Worm (Caenorhabditis elegans) whole organism, L1 larva: ENCODE measurements around the gene aqp-2.

Source experiments
- C16A3.4 ChIP-seq: fragments of 150-350 bp; optimal IDR thresholded peaks from 2 replicates; lab custom pipeline; 2014; ENCODE audit warnings: missing biosample characterization, missing genetic modification characterization
- Y116A8C.19 ChIP-seq: sonication (generic microtip); optimal IDR thresholded peaks from 2 replicates; lab custom pipeline; 2016; ENCODE audit warnings: missing compliant biosample characterization, missing genetic modification characterization, borderline replicate concordance
- aha-1 ChIP-seq: fragments of 150-350 bp; optimal IDR thresholded peaks from 2 replicates; lab custom pipeline; 2014; ENCODE audit warnings: missing biosample characterization, missing genetic modification characterization
- alr-1 ChIP-seq: fragments of 200-800 bp; sonication (Bioruptor generic); optimal IDR thresholded peaks from 2 replicates; lab custom pipeline; 2018; ENCODE audit warnings: borderline replicate concordance, mild to moderate bottlenecking, missing genetic modification characterization, missing compliant biosample characterization
- aly-2 ChIP-seq: fragments of 150-350 bp; optimal IDR thresholded peaks from 2 replicates; lab custom pipeline; 2014; ENCODE audit warnings: missing biosample characterization, missing genetic modification characterization
- ama-1 ChIP-seq: fragments of 150-350 bp; optimal IDR thresholded peaks from 2 replicates; lab custom pipeline; 2014
- ceh-63 ChIP-seq: fragments of 200-800 bp; sonication (Bioruptor generic); optimal IDR thresholded peaks from 2 replicates; lab custom pipeline; 2018; ENCODE audit warnings: mild to moderate bottlenecking, missing genetic modification characterization, missing compliant biosample characterization
- ceh-8 ChIP-seq: fragments of 200-800 bp; sonication (Bioruptor generic); optimal IDR thresholded peaks from 2 replicates; lab custom pipeline; 2018; ENCODE audit warnings: mild to moderate bottlenecking, missing genetic modification characterization, moderate library complexity, missing compliant biosample characterization
- ceh-82 ChIP-seq, 3 experiments: fragments of 150-350 bp in 1 of 3; sonication (generic microtip) in 2 of 3; optimal IDR thresholded peaks; 2 replicates each; lab custom pipeline; 2014 to 2017; ENCODE audit warnings: missing biosample characterization in 3 of 3, missing genetic modification characterization in 3 of 3
- efl-1 ChIP-seq, 4 experiments: fragments of 150-350 bp; optimal IDR thresholded peaks in 3 of 4; peaks in 1 of 4; 1 replicate in 1 of 4; 2 replicates in 3 of 4; lab custom pipeline; 2014; ENCODE audit warnings: missing biosample characterization in 2 of 4, missing genetic modification characterization in 2 of 4, missing genetic modification reagents in 2 of 4
- egl-27 ChIP-seq, 2 experiments: fragments of 150-350 bp in 1 of 2; sonication (generic microtip); optimal IDR thresholded peaks; 3 replicates each; lab custom pipeline; 2017 to 2018; ENCODE audit warnings: missing biosample characterization in 2 of 2, missing genetic modification characterization in 2 of 2, missing genetic modification reagents in 2 of 2
- ets-5 ChIP-seq: fragments of 200-800 bp; sonication (Bioruptor generic); IDR thresholded peaks from 2 replicates; pipeline ENCODE4 v1.3.6; 2022; ENCODE audit warnings: missing genetic modification characterization, missing compliant biosample characterization
- fkh-10 ChIP-seq: sonication (generic microtip); optimal IDR thresholded peaks from 2 replicates; lab custom pipeline; 2017; ENCODE audit warnings: missing biosample characterization, missing genetic modification reagents, missing genetic modification characterization
- fkh-4 ChIP-seq: sonication (generic microtip); optimal IDR thresholded peaks from 2 replicates; lab custom pipeline; 2016; ENCODE audit warnings: missing compliant biosample characterization, missing genetic modification characterization, borderline replicate concordance
- fkh-8 ChIP-seq: sonication (generic microtip); optimal IDR thresholded peaks from 2 replicates; lab custom pipeline; 2016; ENCODE audit warnings: mild to moderate bottlenecking, missing genetic modification characterization, missing compliant biosample characterization
- hlh-4 ChIP-seq: sonication (generic microtip); optimal IDR thresholded peaks from 2 replicates; lab custom pipeline; 2016; ENCODE audit warnings: mild to moderate bottlenecking, missing genetic modification characterization, missing compliant biosample characterization
- irx-1 ChIP-seq: sonication (generic microtip); optimal IDR thresholded peaks from 2 replicates; lab custom pipeline; 2016; ENCODE audit warnings: missing genetic modification characterization, missing compliant biosample characterization
- lin-13 ChIP-seq: fragments of 150-350 bp; optimal IDR thresholded peaks from 2 replicates; lab custom pipeline; 2014; ENCODE audit warnings: missing biosample characterization, missing genetic modification reagents, missing genetic modification characterization
- lin-14 ChIP-seq: fragments of 200-800 bp; sonication (Bioruptor generic); optimal IDR thresholded peaks from 2 replicates; lab custom pipeline; 2018; ENCODE audit warnings: mild to moderate bottlenecking, missing genetic modification characterization, moderate library complexity, missing compliant biosample characterization
- lin-15B ChIP-seq: fragments of 150-350 bp; sonication (generic microtip); optimal IDR thresholded peaks from 3 replicates; lab custom pipeline; 2014; ENCODE audit warnings: missing biosample characterization, missing genetic modification characterization
- lin-35 ChIP-seq, 2 experiments: fragments of 150-350 bp; optimal IDR thresholded peaks; 2 replicates each; lab custom pipeline; 2014; ENCODE audit warnings: missing biosample characterization in 2 of 2, missing genetic modification characterization in 2 of 2, missing genetic modification reagents in 2 of 2
- lir-3 ChIP-seq: sonication (generic microtip); optimal IDR thresholded peaks from 2 replicates; lab custom pipeline; 2016; ENCODE audit warnings: mild to moderate bottlenecking, missing genetic modification characterization, moderate library complexity, missing compliant biosample characterization; ENCODE audit not compliant: poor library complexity
- mab-9 ChIP-seq: fragments of 200-800 bp; sonication (Bioruptor generic); IDR thresholded peaks from 2 replicates; pipeline ENCODE4 v1.3.6; 2022; ENCODE audit warnings: missing genetic modification reagents, missing genetic modification characterization, missing compliant biosample characterization
- mep-1 ChIP-seq: fragments of 150-350 bp; optimal IDR thresholded peaks from 2 replicates; lab custom pipeline; 2014; ENCODE audit warnings: missing biosample characterization, missing genetic modification characterization
- nhr-11 ChIP-seq: fragments of 150-350 bp; optimal IDR thresholded peaks from 2 replicates; lab custom pipeline; 2014; ENCODE audit warnings: missing biosample characterization, missing genetic modification characterization
- nhr-19 ChIP-seq: fragments of 200-800 bp; sonication (Bioruptor generic); conservative IDR thresholded peaks from 2 replicates; pipeline ENCODE4 v1.3.6; 2022; ENCODE audit warnings: missing genetic modification characterization, missing compliant biosample characterization
- nhr-20 ChIP-seq: sonication (generic microtip); optimal IDR thresholded peaks from 2 replicates; lab custom pipeline; 2016; ENCODE audit warnings: mild to moderate bottlenecking, missing genetic modification characterization, missing compliant biosample characterization
- nhr-28 ChIP-seq: fragments of 150-350 bp; optimal IDR thresholded peaks from 2 replicates; lab custom pipeline; 2014; ENCODE audit warnings: missing biosample characterization, missing genetic modification characterization
- nhr-47 ChIP-seq: sonication (generic microtip); optimal IDR thresholded peaks from 2 replicates; lab custom pipeline; 2016; ENCODE audit warnings: mild to moderate bottlenecking, missing genetic modification characterization, moderate library complexity, missing compliant biosample characterization
- nhr-71 ChIP-seq: sonication (generic microtip); optimal IDR thresholded peaks from 2 replicates; lab custom pipeline; 2016; ENCODE audit warnings: mild to moderate bottlenecking, missing genetic modification characterization, moderate library complexity, missing compliant biosample characterization
- nhr-76 ChIP-seq: sonication (generic microtip); optimal IDR thresholded peaks from 2 replicates; lab custom pipeline; 2017; ENCODE audit warnings: missing biosample characterization, missing genetic modification characterization
- nhr-77 ChIP-seq: fragments of 150-350 bp; optimal IDR thresholded peaks from 2 replicates; lab custom pipeline; 2014; ENCODE audit warnings: missing biosample characterization, missing genetic modification characterization
- nhr-85 ChIP-seq: sonication (generic microtip); peaks from one replicate; lab custom pipeline; 2016; ENCODE audit warnings: missing genetic modification characterization, inconsistent platforms, missing compliant biosample characterization
- nhr-90 ChIP-seq: sonication (generic microtip); optimal IDR thresholded peaks from 2 replicates; lab custom pipeline; 2016; ENCODE audit warnings: mild to moderate bottlenecking, missing genetic modification characterization, missing compliant biosample characterization; ENCODE audit not compliant: poor library complexity
- pax-3 ChIP-seq: fragments of 200-800 bp; sonication (Bioruptor generic); optimal IDR thresholded peaks from 2 replicates; lab custom pipeline; 2018; ENCODE audit warnings: mild to moderate bottlenecking, missing genetic modification characterization, moderate library complexity, missing compliant biosample characterization
- pqm-1 ChIP-seq: sonication (generic microtip); optimal IDR thresholded peaks from 3 replicates; lab custom pipeline; 2017; ENCODE audit warnings: missing biosample characterization, missing genetic modification characterization
- rnt-1 ChIP-seq: sonication (generic microtip); optimal IDR thresholded peaks from 2 replicates; lab custom pipeline; 2016; ENCODE audit warnings: mild to moderate bottlenecking, missing genetic modification characterization, moderate library complexity, missing compliant biosample characterization
- snpc-4 ChIP-seq: fragments of 150-350 bp; optimal IDR thresholded peaks from 2 replicates; lab custom pipeline; 2014; ENCODE audit warnings: missing biosample characterization, missing genetic modification characterization
- snu-23 ChIP-seq: sonication (generic microtip); optimal IDR thresholded peaks from 2 replicates; lab custom pipeline; 2016; ENCODE audit warnings: missing genetic modification characterization, missing compliant biosample characterization
- sptf-1 ChIP-seq: fragments of 150-350 bp; optimal IDR thresholded peaks from 2 replicates; lab custom pipeline; 2014; ENCODE audit warnings: missing biosample characterization, missing genetic modification characterization
- swsn-7 ChIP-seq: sonication (generic microtip); optimal IDR thresholded peaks from 2 replicates; lab custom pipeline; 2016; ENCODE audit warnings: missing genetic modification characterization, missing compliant biosample characterization
- tbx-2 ChIP-seq: sonication (generic microtip); optimal IDR thresholded peaks from 2 replicates; lab custom pipeline; 2016; ENCODE audit warnings: missing genetic modification characterization, missing compliant biosample characterization
- unc-30 ChIP-seq: sonication (generic microtip); optimal IDR thresholded peaks from 2 replicates; lab custom pipeline; 2017; ENCODE audit warnings: missing biosample characterization, missing genetic modification characterization
- unc-86 ChIP-seq: sonication (generic microtip); optimal IDR thresholded peaks from 2 replicates; lab custom pipeline; 2016; ENCODE audit warnings: missing genetic modification characterization, missing compliant biosample characterization
- unc-98 ChIP-seq: fragments of 200-800 bp; sonication (Bioruptor generic); IDR thresholded peaks from 2 replicates; pipeline ENCODE4 v1.3.6; 2022; ENCODE audit warnings: missing genetic modification characterization, missing compliant biosample characterization
- xbp-1 ChIP-seq: sonication (generic microtip); optimal IDR thresholded peaks from 2 replicates; lab custom pipeline; 2016; ENCODE audit warnings: missing genetic modification characterization, missing compliant biosample characterization
- zag-1 ChIP-seq: fragments of 150-350 bp; optimal IDR thresholded peaks from 2 replicates; lab custom pipeline; 2014; ENCODE audit warnings: missing biosample characterization, missing genetic modification characterization
- zip-4 ChIP-seq: fragments of 200-800 bp; sonication (Bioruptor generic); optimal IDR thresholded peaks from 2 replicates; lab custom pipeline; 2018; ENCODE audit warnings: mild to moderate bottlenecking, missing genetic modification characterization, moderate library complexity, missing compliant biosample characterization
- ztf-4 ChIP-seq: fragments of 150-350 bp; optimal IDR thresholded peaks from 2 replicates; lab custom pipeline; 2014; ENCODE audit warnings: missing biosample characterization, missing genetic modification characterization

Gene aqp-2

DNA sequence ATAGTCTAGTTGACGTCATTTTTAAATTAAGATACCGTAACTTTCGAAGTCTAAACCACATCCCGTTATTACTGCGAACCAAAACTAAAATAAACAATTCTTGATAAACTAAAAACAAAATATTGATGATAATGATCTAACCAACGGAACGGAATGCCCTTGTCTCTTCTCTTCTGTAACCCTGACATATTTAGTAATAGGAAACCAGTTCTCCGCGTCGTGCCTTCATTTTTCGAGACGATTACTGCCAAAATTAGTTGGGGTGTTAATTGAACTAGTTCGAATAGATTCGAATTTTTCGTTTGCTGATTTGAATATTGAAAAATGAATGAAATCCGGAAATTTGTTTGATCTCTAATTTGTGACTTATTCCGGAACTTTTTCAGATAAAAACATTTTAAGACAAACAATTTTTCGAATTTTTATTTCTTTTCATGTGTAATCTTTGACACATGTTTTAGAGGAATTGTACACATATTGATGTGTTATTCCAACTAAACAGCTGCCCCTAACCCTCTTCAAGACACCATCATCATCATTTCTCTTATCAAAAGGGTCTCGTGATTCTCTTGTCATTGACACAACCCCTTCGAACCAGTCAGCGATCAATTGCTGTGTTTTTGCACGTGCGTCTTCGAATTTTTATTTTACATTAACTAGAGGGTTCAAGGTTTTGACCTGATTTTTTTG, 22.0 kb upstream of the aqp-2 start (continued):
- TF ChIP-seq zip-4 (GFP tag; lab: Kevin White, UChicago): peak; percentile 29
- no peak for TF ChIP-seq lin-15B (tag; lab: Kevin White, UChicago)
- TF ChIP-seq snpc-4 (tag; lab: Kevin White, UChicago): no peak
- TF ChIP-seq nhr-77 (tag; lab: Kevin White, UChicago): no peak
- no peak for TF ChIP-seq unc-98 (GFP tag; lab: Robert Waterston, UW)
- no peak for TF ChIP-seq fkh-10 (GFP tag; lab: Kevin White, UChicago)
- no peak for TF ChIP-seq nhr-76 (tag; lab: Kevin White, UChicago)
- peak; percentile 68 for TF ChIP-seq nhr-90
- TF ChIP-seq nhr-19 (GFP tag; lab: Robert Waterston, UW): peak; percentile 86
- no peak for TF ChIP-seq ceh-63 (GFP tag; lab: Kevin White, UChicago)
- TF ChIP-seq Y116A8C.19 (tag; lab: Kevin White, UChicago): no peak
- peak; percentile 71 for TF ChIP-seq nhr-47
- no peak for TF ChIP-seq unc-86 (tag; lab: Kevin White, UChicago)
- TF ChIP-seq fkh-8 (tag; lab: Kevin White, UChicago): peak; percentile 33
- no peak for TF ChIP-seq alr-1 (tag; lab: Kevin White, UChicago)
- no peak for TF ChIP-seq pqm-1
- TF ChIP-seq nhr-20 (tag; lab: Kevin White, UChicago): peak; percentile 93
- TF ChIP-seq xbp-1 (tag; lab: Kevin White, UChicago): peak; percentile 53
- peak; percentile 72 for TF ChIP-seq C16A3.4 (tag; lab: Kevin White, UChicago)
- TF ChIP-seq ama-1 (lab: Kevin White, UChicago): peak; percentile 63
- no peak for TF ChIP-seq mab-9 (GFP tag; lab: Robert Waterston, UW)
- peak; percentile 86 for TF ChIP-seq snu-23
- peak; percentile 48 for TF ChIP-seq ztf-4 (tag; lab: Kevin White, UChicago)
- no peak for TF ChIP-seq unc-30 (tag; lab: Kevin White, UChicago)
- TF ChIP-seq irx-1: peak; percentile 57
- peak; percentile 95 for TF ChIP-seq lin-14 (GFP tag; lab: Kevin White, UChicago)
- TF ChIP-seq pax-3 (tag; lab: Kevin White, UChicago): no peak
- TF ChIP-seq hlh-4 (tag; lab: Kevin White, UChicago): no peak
- peak; percentile 93 for TF ChIP-seq nhr-85 (tag; lab: Kevin White, UChicago)
- TF ChIP-seq lin-35 (GFP tag; optimal IDR thresholded peaks at IDR 0.05; lab: Kevin White, UChicago): peak; percentile 28 to 72
- TF ChIP-seq ceh-8: no peak
- TF ChIP-seq lin-13 (GFP tag; lab: Kevin White, UChicago): peak; percentile 69
- peak; percentile 95 for TF ChIP-seq nhr-71 (tag; lab: Kevin White, UChicago)

DNA sequence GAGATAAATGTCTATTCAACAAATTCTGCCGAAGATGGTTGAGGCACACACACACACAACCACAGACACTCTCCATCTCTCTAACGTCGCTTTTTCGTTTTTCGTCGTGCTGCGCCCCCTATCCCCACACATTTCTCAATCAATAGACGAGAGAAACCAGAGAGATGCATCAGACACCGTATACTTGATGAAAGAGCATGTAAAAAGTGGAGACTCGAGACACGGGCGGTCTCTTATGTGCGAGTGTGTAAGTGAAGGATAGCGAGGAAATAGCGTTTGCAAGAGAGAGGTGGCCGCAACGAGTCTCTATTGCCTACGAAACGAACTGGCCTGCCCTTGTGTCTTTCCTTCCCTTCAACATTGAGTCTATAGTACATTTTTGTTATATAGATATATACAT, 21.0 kb upstream of the aqp-2 start:
- TF ChIP-seq C16A3.4 (tag; lab: Kevin White, UChicago) (peak; percentile 89), rnt-1 (peak; percentile 89), efl-1 (optimal IDR thresholded peaks at IDR 0.05; lab: Kevin White, UChicago) (peak; percentile 80 to 88), efl-1 (GFP tag; optimal IDR thresholded peaks at IDR 0.05 in 1 of 2; lab: Kevin White, UChicago) (peak; percentile 52 to 88), aly-2 (tag; lab: Kevin White, UChicago) (peak; percentile 75), ets-5 (GFP tag; lab: Robert Waterston, UW) (no peak), lin-13 (GFP tag; lab: Kevin White, UChicago) (peak; percentile 85), nhr-90 (peak; percentile 84), nhr-71 (tag; lab: Kevin White, UChicago) (peak; percentile 97), aha-1 (peak; percentile 9), pax-3 (tag; lab: Kevin White, UChicago) (peak; percentile 31), ceh-63 (GFP tag; lab: Kevin White, UChicago) (no peak), pqm-1 (no peak), lir-3 (peak; percentile 77), nhr-11 (tag; lab: Kevin White, UChicago) (peak; percentile 62), tbx-2 (tag; lab: Kevin White, UChicago) (peak; percentile 94), mep-1 (peak; percentile 90), zag-1 (tag; lab: Kevin White, UChicago) (peak; percentile 38), lin-14 (GFP tag; lab: Kevin White, UChicago) (peak; percentile 99), unc-98 (GFP tag; lab: Robert Waterston, UW) (no peak), egl-27 (tag; optimal IDR thresholded peaks at IDR 0.05; lab: Kevin White, UChicago) (peak; percentile 50 to 59), irx-1 (peak; percentile 71), nhr-47 (peak; percentile 92), ceh-82 (tag; optimal IDR thresholded peaks at IDR 0.05; lab: Kevin White, UChicago) (peak; percentile 60 to 92 (median 75)), fkh-4 (no peak), sptf-1 (no peak), nhr-77 (tag; lab: Kevin White, UChicago) (peak; percentile 94), nhr-28 (peak; percentile 8), swsn-7 (tag; lab: Kevin White, UChicago) (peak; percentile 94)
